Worm (Caenorhabditis elegans) whole organism, young adult: Measurements from ENCODE around the gene K02A6.4.

Source experiments
- B0019.2 ChIP-seq: fragments of 200-800 bp; sonication (Bioruptor generic); conservative IDR thresholded peaks from 2 replicates; pipeline ENCODE4 v1.3.6; 2022; ENCODE audit warnings: missing genetic modification reagents, missing genetic modification characterization, missing compliant biosample characterization
- B0261.1 ChIP-seq: sonication (generic microtip); optimal IDR thresholded peaks from 2 replicates; lab custom pipeline; 2016; ENCODE audit warnings: mild to moderate bottlenecking, missing genetic modification characterization, moderate library complexity, missing compliant biosample characterization
- C06A6.2 ChIP-seq: fragments of 200-800 bp; sonication (Bioruptor generic); conservative IDR thresholded peaks from 2 replicates; pipeline ENCODE4 v1.3.6; 2022; ENCODE audit warnings: missing genetic modification characterization, missing compliant biosample characterization
- C17E4.6 ChIP-seq: fragments of 200-800 bp; sonication (Bioruptor generic); IDR thresholded peaks from 2 replicates; pipeline ENCODE4 v1.3.6; 2022; ENCODE audit warnings: missing genetic modification reagents, missing genetic modification characterization, missing compliant biosample characterization
- F23B12.7 ChIP-seq: sonication (generic microtip); optimal IDR thresholded peaks from 2 replicates; lab custom pipeline; 2017; ENCODE audit warnings: missing genetic modification characterization, mild to moderate bottlenecking, missing compliant biosample characterization, antibody characterized with exemption, moderate library complexity; ENCODE audit not compliant: insufficient read depth
- F49E8.2 ChIP-seq: sonication (generic microtip); optimal IDR thresholded peaks from 3 replicates; lab custom pipeline; 2017; ENCODE audit warnings: missing genetic modification characterization, mild to moderate bottlenecking, missing compliant biosample characterization, antibody characterized with exemption, moderate library complexity; ENCODE audit not compliant: insufficient read depth
- F55B11.4 ChIP-seq: sonication (generic microtip); optimal IDR thresholded peaks from 2 replicates; lab custom pipeline; 2016; ENCODE audit warnings: missing compliant biosample characterization, missing genetic modification characterization, borderline replicate concordance; ENCODE audit not compliant: insufficient read depth
- F57A8.1 ChIP-seq: fragments of 200-800 bp; sonication (Bioruptor generic); optimal IDR thresholded peaks from 2 replicates; lab custom pipeline; 2018; ENCODE audit warnings: mild to moderate bottlenecking, missing genetic modification characterization, moderate library complexity, missing compliant biosample characterization
- K11D2.4 ChIP-seq: fragments of 200-800 bp; sonication (Bioruptor generic); IDR thresholded peaks from 2 replicates; pipeline ENCODE4 v1.3.6; 2022; ENCODE audit warnings: missing genetic modification reagents, missing genetic modification characterization, missing compliant biosample characterization
- T07F8.4 ChIP-seq: sonication (generic microtip); optimal IDR thresholded peaks from 2 replicates; lab custom pipeline; 2016; ENCODE audit warnings: mild to moderate bottlenecking, missing genetic modification characterization, moderate library complexity, missing compliant biosample characterization
- Y53F4B.3 ChIP-seq: fragments of 200-800 bp; sonication (Bioruptor generic); IDR thresholded peaks from 2 replicates; pipeline ENCODE4 v1.3.6; 2022; ENCODE audit warnings: missing genetic modification reagents, missing genetic modification characterization, missing compliant biosample characterization
- Y53G8AR.9 ChIP-seq: fragments of 200-800 bp; sonication (Bioruptor generic); conservative IDR thresholded peaks from 2 replicates; pipeline ENCODE4 v1.3.6; 2022; ENCODE audit warnings: missing genetic modification reagents, missing genetic modification characterization, missing compliant biosample characterization
- Y56A3A.18 ChIP-seq: fragments of 200-800 bp; sonication (Bioruptor generic); IDR thresholded peaks from 2 replicates; pipeline ENCODE4 v1.3.6; 2022; ENCODE audit warnings: missing genetic modification reagents, missing genetic modification characterization, missing compliant biosample characterization
- Y79H2A.3 ChIP-seq: fragments of 200-800 bp; sonication (Bioruptor generic); conservative IDR thresholded peaks from 2 replicates; pipeline ENCODE4 v1.3.6; 2022; ENCODE audit warnings: missing genetic modification reagents, missing genetic modification characterization, missing compliant biosample characterization
- Y95B8A.8 ChIP-seq: fragments of 200-800 bp; sonication (Bioruptor generic); IDR thresholded peaks from 2 replicates; pipeline ENCODE4 v1.3.6; 2022; ENCODE audit warnings: missing genetic modification reagents, missing genetic modification characterization, missing compliant biosample characterization
- attf-5 ChIP-seq: fragments of 200-800 bp; sonication (Bioruptor generic); optimal IDR thresholded peaks from 2 replicates; lab custom pipeline; 2018; ENCODE audit warnings: mild to moderate bottlenecking, missing genetic modification characterization, missing compliant biosample characterization
- ccch-3 ChIP-seq: fragments of 200-800 bp; sonication (Bioruptor generic); optimal IDR thresholded peaks from 2 replicates; lab custom pipeline; 2018; ENCODE audit warnings: mild to moderate bottlenecking, missing genetic modification characterization, missing compliant biosample characterization
- cebp-2 ChIP-seq: fragments of 200-800 bp; sonication (Bioruptor generic); IDR thresholded peaks from 2 replicates; pipeline ENCODE4 v1.3.6; 2022; ENCODE audit warnings: missing genetic modification characterization, missing compliant biosample characterization
- die-1 ChIP-seq: sonication (generic microtip); optimal IDR thresholded peaks from 2 replicates; lab custom pipeline; 2016; ENCODE audit warnings: missing genotype, mild to moderate bottlenecking, missing genetic modification characterization, missing compliant biosample characterization
- efl-1 ChIP-seq: fragments of 150-350 bp; optimal IDR thresholded peaks from 2 replicates; lab custom pipeline; 2014; ENCODE audit warnings: missing biosample characterization, missing genetic modification reagents, missing genetic modification characterization
- egl-18 ChIP-seq: fragments of 200-800 bp; sonication (Bioruptor generic); IDR thresholded peaks from 2 replicates; pipeline ENCODE4 v1.3.6; 2022; ENCODE audit warnings: missing genetic modification reagents, missing genetic modification characterization, missing compliant biosample characterization
- hmg-1.2 ChIP-seq: fragments of 200-800 bp; sonication (Bioruptor generic); IDR thresholded peaks from 2 replicates; pipeline ENCODE4 v1.3.6; 2022; ENCODE audit warnings: missing genetic modification reagents, missing genetic modification characterization, missing compliant biosample characterization
- hmg-20 ChIP-seq: fragments of 200-800 bp; sonication (Bioruptor generic); IDR thresholded peaks from 2 replicates; pipeline ENCODE4 v1.3.6; 2022; ENCODE audit warnings: missing genetic modification reagents, missing genetic modification characterization, missing compliant biosample characterization
- hrde-1 ChIP-seq: sonication (generic microtip); optimal IDR thresholded peaks from 2 replicates; lab custom pipeline; 2016; ENCODE audit warnings: missing genetic modification characterization, mild to moderate bottlenecking, missing compliant biosample characterization, moderate library complexity, missing genotype, missing genetic modification reagents, borderline replicate concordance
- lag-1 ChIP-seq: fragments of 200-800 bp; sonication (Bioruptor generic); IDR thresholded peaks from 2 replicates; pipeline ENCODE4 v1.3.6; 2022; ENCODE audit warnings: missing genetic modification reagents, missing genetic modification characterization, missing compliant biosample characterization
- let-526 ChIP-seq: fragments of 200-800 bp; sonication (Bioruptor generic); IDR thresholded peaks from 2 replicates; pipeline ENCODE4 v1.3.6; 2022; ENCODE audit warnings: missing genetic modification reagents, missing genetic modification characterization, missing compliant biosample characterization
- let-607 ChIP-seq, 2 experiments: fragments of 200-800 bp in 1 of 2; sonication (Bioruptor generic) in 1 of 2; sonication (generic microtip) in 1 of 2; optimal IDR thresholded peaks; 2 replicates each; lab custom pipeline; 2016 to 2018; ENCODE audit warnings: mild to moderate bottlenecking in 2 of 2, missing compliant biosample characterization in 2 of 2, missing genetic modification characterization in 2 of 2, moderate library complexity in 2 of 2, missing genotype in 1 of 2
- lin-26 ChIP-seq: fragments of 200-800 bp; sonication (Bioruptor generic); IDR thresholded peaks from 2 replicates; pipeline ENCODE4 v1.3.6; 2022; ENCODE audit warnings: missing genetic modification reagents, missing genetic modification characterization, missing compliant biosample characterization
- lin-35 ChIP-seq, 3 experiments: fragments of 150-350 bp in 2 of 3; sonication (generic microtip) in 1 of 3; optimal IDR thresholded peaks; 2 replicates each; lab custom pipeline; 2014 to 2018; ENCODE audit warnings: missing biosample characterization in 3 of 3, missing genetic modification characterization in 3 of 3, missing genetic modification reagents in 3 of 3
- lin-54 ChIP-seq: fragments of 200-800 bp; sonication (Bioruptor generic); optimal IDR thresholded peaks from 2 replicates; lab custom pipeline; 2018; ENCODE audit warnings: mild to moderate bottlenecking, missing genetic modification characterization, missing compliant biosample characterization
- madf-10 ChIP-seq: sonication (generic microtip); optimal IDR thresholded peaks from 2 replicates; lab custom pipeline; 2016; ENCODE audit warnings: mild to moderate bottlenecking, missing genetic modification characterization, missing compliant biosample characterization
- nfyb-1 ChIP-seq: fragments of 200-800 bp; sonication (Bioruptor generic); IDR thresholded peaks from 2 replicates; pipeline ENCODE4 v1.3.6; 2022; ENCODE audit warnings: missing genetic modification reagents, missing genetic modification characterization, missing compliant biosample characterization
- pha-4 ChIP-seq: fragments of 150-350 bp; sonication (generic microtip); optimal IDR thresholded peaks from 2 replicates; lab custom pipeline; 2014; ENCODE audit warnings: missing biosample characterization, missing genetic modification reagents, missing genetic modification characterization
- snpc-1.3 ChIP-seq: sonication (generic microtip); optimal IDR thresholded peaks from 2 replicates; lab custom pipeline; 2017; ENCODE audit warnings: missing genetic modification characterization, mild to moderate bottlenecking, missing compliant biosample characterization, antibody characterized with exemption, moderate library complexity, missing genotype, missing genetic modification reagents; ENCODE audit not compliant: insufficient read depth
- snpc-3.4 ChIP-seq: sonication (generic microtip); optimal IDR thresholded peaks from 2 replicates; lab custom pipeline; 2017; ENCODE audit warnings: missing genetic modification characterization, mild to moderate bottlenecking, missing compliant biosample characterization, antibody characterized with exemption, moderate library complexity, missing genotype, missing genetic modification reagents
- snpc-4 ChIP-seq, 5 experiments: fragments of 150-350 bp in 1 of 5; sonication (generic microtip) in 4 of 5; optimal IDR thresholded peaks; 2 replicates each; lab custom pipeline; 2014 to 2018; ENCODE audit warnings: missing genetic modification characterization in 5 of 5, missing biosample characterization in 3 of 5, antibody characterized with exemption in 2 of 5, mild to moderate bottlenecking in 2 of 5, missing compliant biosample characterization in 2 of 5, missing genotype in 2 of 5, moderate library complexity in 2 of 5, missing genetic modification reagents in 1 of 5
- somi-1 ChIP-seq: fragments of 200-800 bp; sonication (Bioruptor generic); optimal IDR thresholded peaks from 2 replicates; lab custom pipeline; 2018; ENCODE audit warnings: mild to moderate bottlenecking, missing genetic modification characterization, missing compliant biosample characterization
- tbx-9 ChIP-seq: sonication (generic microtip); optimal IDR thresholded peaks from 2 replicates; lab custom pipeline; 2016; ENCODE audit warnings: borderline replicate concordance, missing genetic modification characterization, inconsistent platforms, missing compliant biosample characterization
- tlf-1 ChIP-seq: fragments of 200-800 bp; sonication (Bioruptor generic); optimal IDR thresholded peaks from 2 replicates; lab custom pipeline; 2018; ENCODE audit warnings: mild to moderate bottlenecking, missing genetic modification characterization, missing compliant biosample characterization
- xnd-1 ChIP-seq: sonication (generic microtip); optimal IDR thresholded peaks from 2 replicates; lab custom pipeline; 2016; ENCODE audit warnings: missing genotype, missing genetic modification reagents, missing genetic modification characterization, missing compliant biosample characterization
- zim-3 ChIP-seq: sonication (generic microtip); optimal IDR thresholded peaks from 2 replicates; lab custom pipeline; 2017; ENCODE audit warnings: mild to moderate bottlenecking, missing genetic modification characterization, moderate library complexity, missing compliant biosample characterization
- ztf-26 ChIP-seq: sonication (generic microtip); optimal IDR thresholded peaks from 2 replicates; lab custom pipeline; 2017; ENCODE audit warnings: missing genetic modification characterization, missing compliant biosample characterization
- ztf-3 ChIP-seq: fragments of 200-800 bp; sonication (Bioruptor generic); optimal IDR thresholded peaks from 2 replicates; lab custom pipeline; 2018; ENCODE audit warnings: mild to moderate bottlenecking, missing genetic modification characterization, missing compliant biosample characterization
- ztf-6 ChIP-seq: fragments of 200-800 bp; sonication (Bioruptor generic); IDR thresholded peaks from 2 replicates; pipeline ENCODE4 v1.3.6; 2022; ENCODE audit warnings: missing genetic modification reagents, missing genetic modification characterization, missing compliant biosample characterization

The K02A6.4 gene

ce11 chrX:8235994-8236393 lies 17.4 kb upstream of the K02A6.4 start, which contains the start of gene M60.4 (continued):
- TF ChIP-seq lin-26 (0 out of 2 replicates have a peak, but pooled peaks have one; percentile 65), ztf-26 (tag; lab: Kevin White, UChicago) (peak; percentile 48), ztf-3 (GFP tag; lab: Kevin White, UChicago) (no peak), efl-1 (GFP tag; lab: Kevin White, UChicago) (no peak), tbx-9 (no peak), somi-1 (peak; percentile 81), lin-54 (GFP tag; lab: Kevin White, UChicago) (no peak), T07F8.4 (no peak), nfyb-1 (GFP tag; lab: Robert Waterston, UW) (0 out of 2 replicates have a peak, but pooled peaks have one; percentile 23), lin-35 (GFP tag; optimal IDR thresholded peaks at IDR 0.05; lab: Kevin White, UChicago) (no peak), B0261.1 (tag; lab: Kevin White, UChicago) (no peak), F23B12.7 (tag; lab: Kevin White, UChicago) (no peak), tlf-1 (GFP tag; lab: Kevin White, UChicago) (no peak), Y56A3A.18 (GFP tag; lab: Robert Waterston, UW) (no peak), let-526 (GFP tag; lab: Robert Waterston, UW) (no peak), F55B11.4 (tag; lab: Kevin White, UChicago) (no peak), xnd-1 (tag; lab: Kevin White, UChicago) (no peak), F49E8.2 (no peak), die-1 (tag; lab: Kevin White, UChicago) (no peak), Y53F4B.3 (GFP tag; lab: Robert Waterston, UW) (no peak), zim-3 (tag; lab: Kevin White, UChicago) (no peak), lag-1 (GFP tag; lab: Robert Waterston, UW) (no peak)

- TF ChIP-seq B0019.2 (GFP tag; lab: Robert Waterston, UW) (no peak), hrde-1 (tag; lab: Kevin White, UChicago) (no peak), madf-10 (tag; lab: Kevin White, UChicago) (no peak), egl-18 (GFP tag; lab: Robert Waterston, UW) (no peak), pha-4 (tag; lab: Kevin White, UChicago) (no peak), let-607 (tag; optimal IDR thresholded peaks at IDR 0.05; lab: Kevin White, UChicago) (no peak), snpc-4 (GFP tag; optimal IDR thresholded peaks at IDR 0.05; lab: Kevin White, UChicago) (no peak), snpc-4 (tag; optimal IDR thresholded peaks at IDR 0.05; lab: Kevin White, UChicago) (no peak), K11D2.4 (GFP tag; lab: Robert Waterston, UW) (0 out of 2 replicates have a peak, but pooled peaks have one; percentile 14)
Observed at ce11 chrX:8233554-8233953, 15.0 kb upstream of the K02A6.4 start.

- TF ChIP-seq Y79H2A.3 (GFP tag; lab: Robert Waterston, UW), result no peak
- no peak for TF ChIP-seq snpc-3.4
- TF ChIP-seq ztf-6, result no peak
- TF ChIP-seq cebp-2 (GFP tag; lab: Robert Waterston, UW), result no peak
- TF ChIP-seq C06A6.2 (GFP tag; lab: Robert Waterston, UW), result peak; percentile 82
- peak; percentile 57; the same call in 1 of the 2 replicates for TF ChIP-seq Y95B8A.8
- TF ChIP-seq hmg-20 (GFP tag; lab: Robert Waterston, UW), result no peak
- TF ChIP-seq F57A8.1 (GFP tag; lab: Kevin White, UChicago), result no peak
- TF ChIP-seq attf-5 (GFP tag; lab: Kevin White, UChicago), result peak; percentile 76
- peak; percentile 25 for TF ChIP-seq ztf-3 (GFP tag; lab: Kevin White, UChicago)
- TF ChIP-seq Y53G8AR.9, result no peak
- no peak for TF ChIP-seq snpc-1.3 (tag; lab: Kevin White, UChicago)
- no peak for TF ChIP-seq C17E4.6 (GFP tag; lab: Robert Waterston, UW)
- TF ChIP-seq hmg-1.2 (GFP tag; lab: Robert Waterston, UW), result peak; percentile 78
- TF ChIP-seq ztf-26 (tag; lab: Kevin White, UChicago), result peak; percentile 90
- no peak for TF ChIP-seq T07F8.4
- TF ChIP-seq madf-10 (tag; lab: Kevin White, UChicago), result peak; percentile 63
- TF ChIP-seq somi-1, result peak; percentile 86
- no peak for TF ChIP-seq ccch-3 (GFP tag; lab: Kevin White, UChicago)
- no peak for TF ChIP-seq Y53F4B.3 (GFP tag; lab: Robert Waterston, UW)
Observed at ce11 chrX:8231858-8232257, 13.3 kb upstream of the K02A6.4 start, which contains the start of gene K02A6.3. TSS of gene K02A6.3 (minus strand) at chrX:8231931.
